Worm (Caenorhabditis elegans) whole organism, L4 larva: ENCODE results near the gene rpt-6.
A peak's percentile ranks its signal among the peaks of the same experiment; 100 is the strongest.

Experiments used
- F10B5.3 ChIP-seq: sonication (generic microtip); optimal IDR thresholded peaks from 2 replicates; lab custom pipeline; 2016; ENCODE audit warnings: mild to moderate bottlenecking, missing genetic modification characterization, missing compliant biosample characterization
- F26F4.8 ChIP-seq: fragments of 200-800 bp; sonication (Bioruptor generic); conservative IDR thresholded peaks from 2 replicates; pipeline ENCODE4 v1.3.6; 2022; ENCODE audit warnings: missing genetic modification characterization, missing compliant biosample characterization
- F44E2.7 ChIP-seq: fragments of 200-800 bp; sonication (Bioruptor generic); IDR thresholded peaks from 2 replicates; pipeline ENCODE4 v2.1.2; 2022; ENCODE audit warnings: missing genetic modification characterization, missing compliant biosample characterization
- T26A8.4 ChIP-seq: fragments of 200-800 bp; sonication (Bioruptor generic); IDR thresholded peaks from 2 replicates; pipeline ENCODE4 v1.3.6; 2022; ENCODE audit warnings: missing genetic modification characterization, missing compliant biosample characterization
- Y105C5A.15 ChIP-seq: fragments of 200-800 bp; sonication (Bioruptor generic); IDR thresholded peaks from 2 replicates; pipeline ENCODE4 v1.3.6; 2022; ENCODE audit warnings: missing genetic modification characterization, missing compliant biosample characterization
- aha-1 ChIP-seq: fragments of 150-350 bp; peaks from one replicate; lab custom pipeline; 2014; ENCODE audit warnings: missing biosample characterization, missing genetic modification characterization
- arid-1 ChIP-seq: fragments of 200-800 bp; sonication (Bioruptor generic); conservative IDR thresholded peaks from 2 replicates; pipeline ENCODE4 v1.3.6; 2022; ENCODE audit warnings: missing genetic modification reagents, missing genetic modification characterization, missing compliant biosample characterization
- attf-4 ChIP-seq: sonication (generic microtip); optimal IDR thresholded peaks from 3 replicates; lab custom pipeline; 2017; ENCODE audit warnings: missing biosample characterization, missing genetic modification characterization
- ceh-44 ChIP-seq: fragments of 200-800 bp; sonication (Bioruptor generic); IDR thresholded peaks from 2 replicates; pipeline ENCODE4 v1.3.6; 2022; ENCODE audit warnings: missing genetic modification reagents, missing genetic modification characterization, missing compliant biosample characterization
- ceh-62 ChIP-seq: sonication (generic microtip); optimal IDR thresholded peaks from 2 replicates; lab custom pipeline; 2017; ENCODE audit warnings: missing biosample characterization, missing genetic modification characterization
- cey-2 ChIP-seq: sonication (generic microtip); optimal IDR thresholded peaks from 3 replicates; lab custom pipeline; 2017; ENCODE audit warnings: missing genetic modification characterization, mild to moderate bottlenecking, missing compliant biosample characterization, antibody characterized with exemption, borderline replicate concordance; ENCODE audit not compliant: insufficient read depth
- daf-16 ChIP-seq, 3 experiments: sonication (generic microtip); optimal IDR thresholded peaks; 2 replicates each; lab custom pipeline; 2016 to 2017; ENCODE audit warnings: missing genetic modification characterization in 3 of 3, missing genetic modification reagents in 3 of 3, mild to moderate bottlenecking in 2 of 3, missing compliant biosample characterization in 2 of 3, missing biosample characterization in 1 of 3, moderate library complexity in 1 of 3
- dmd-8 ChIP-seq: fragments of 200-800 bp; sonication (Bioruptor generic); IDR thresholded peaks from 2 replicates; pipeline ENCODE4 v1.3.6; 2022; ENCODE audit warnings: missing genetic modification characterization, missing compliant biosample characterization
- dpl-1 ChIP-seq: fragments of 150-350 bp; optimal IDR thresholded peaks from 2 replicates; lab custom pipeline; 2014; ENCODE audit warnings: missing biosample characterization, missing genetic modification reagents, missing genetic modification characterization
- duxl-1 ChIP-seq: sonication (generic microtip); optimal IDR thresholded peaks from 2 replicates; lab custom pipeline; 2016; ENCODE audit warnings: mild to moderate bottlenecking, missing genetic modification characterization, moderate library complexity, missing compliant biosample characterization; ENCODE audit not compliant: poor library complexity
- dve-1 ChIP-seq: sonication (generic microtip); optimal IDR thresholded peaks from 2 replicates; lab custom pipeline; 2017; ENCODE audit warnings: antibody characterized with exemption, mild to moderate bottlenecking, missing genetic modification characterization, missing compliant biosample characterization; ENCODE audit not compliant: insufficient read depth
- gei-8 ChIP-seq: fragments of 200-800 bp; sonication (Bioruptor generic); optimal IDR thresholded peaks from 2 replicates; lab custom pipeline; 2018; ENCODE audit warnings: mild to moderate bottlenecking, missing genetic modification characterization, missing compliant biosample characterization
- hif-1 ChIP-seq, 2 experiments: sonication (generic microtip); optimal IDR thresholded peaks; 2 replicates each; lab custom pipeline; 2016 to 2017; ENCODE audit warnings: missing compliant biosample characterization in 2 of 2, missing genetic modification characterization in 2 of 2, missing genetic modification reagents in 2 of 2, missing genotype in 2 of 2, mild to moderate bottlenecking in 1 of 2
- hlh-11 ChIP-seq: fragments of 200-800 bp; sonication (Bioruptor generic); optimal IDR thresholded peaks from 2 replicates; lab custom pipeline; 2018; ENCODE audit warnings: mild to moderate bottlenecking, missing genetic modification characterization, missing compliant biosample characterization
- hmg-1.1 ChIP-seq: fragments of 200-800 bp; sonication (Bioruptor generic); IDR thresholded peaks from 2 replicates; pipeline ENCODE4 v1.3.6; 2022; ENCODE audit warnings: missing genetic modification reagents, missing genetic modification characterization, missing compliant biosample characterization
- jun-1 ChIP-seq: fragments of 150-350 bp; optimal IDR thresholded peaks from 2 replicates; lab custom pipeline; 2014; ENCODE audit warnings: missing biosample characterization, missing genetic modification reagents, missing genetic modification characterization
- lin-1 ChIP-seq: fragments of 200-800 bp; sonication (Bioruptor generic); IDR thresholded peaks from 2 replicates; pipeline ENCODE4 v1.3.6; 2022; ENCODE audit warnings: missing genetic modification reagents, missing genetic modification characterization, missing compliant biosample characterization
- lin-13 ChIP-seq: fragments of 150-350 bp; optimal IDR thresholded peaks from 2 replicates; lab custom pipeline; 2014; ENCODE audit warnings: missing biosample characterization, missing genetic modification reagents, missing genetic modification characterization
- lin-38 ChIP-seq: fragments of 200-800 bp; sonication (Bioruptor generic); IDR thresholded peaks from 2 replicates; pipeline ENCODE4 v1.3.6; 2022; ENCODE audit warnings: missing genetic modification reagents, missing genetic modification characterization, missing compliant biosample characterization
- lsy-2 ChIP-seq, 2 experiments: fragments of 150-350 bp in 1 of 2; sonication (generic microtip) in 1 of 2; optimal IDR thresholded peaks; 2 replicates each; lab custom pipeline; 2014 to 2017; ENCODE audit warnings: missing biosample characterization in 2 of 2, missing genetic modification characterization in 2 of 2
- madf-5 ChIP-seq, 2 experiments: fragments of 200-800 bp; sonication (Bioruptor generic); IDR thresholded peaks; 2 replicates each; pipeline ENCODE4 v1.3.6; 2022; ENCODE audit warnings: missing compliant biosample characterization in 2 of 2, missing genetic modification characterization in 2 of 2
- mdt-29 ChIP-seq: fragments of 200-800 bp; sonication (Bioruptor generic); IDR thresholded peaks from 2 replicates; pipeline ENCODE4 v1.3.6; 2022; ENCODE audit warnings: missing genetic modification reagents, missing genetic modification characterization, missing compliant biosample characterization
- mes-2 ChIP-seq: sonication (generic microtip); optimal IDR thresholded peaks from 2 replicates; lab custom pipeline; 2016; ENCODE audit warnings: missing genotype, mild to moderate bottlenecking, missing genetic modification characterization, missing compliant biosample characterization; ENCODE audit not compliant: poor library complexity, severe bottlenecking
- mxl-3 ChIP-seq: fragments of 200-800 bp; sonication (Bioruptor generic); optimal IDR thresholded peaks from 2 replicates; lab custom pipeline; 2018; ENCODE audit warnings: mild to moderate bottlenecking, missing genetic modification characterization, missing compliant biosample characterization
- nhr-10 ChIP-seq: fragments of 150-350 bp; optimal IDR thresholded peaks from 2 replicates; lab custom pipeline; 2014; ENCODE audit warnings: missing biosample characterization, missing genetic modification characterization
- nhr-102 ChIP-seq: sonication (generic microtip); optimal IDR thresholded peaks from 2 replicates; lab custom pipeline; 2016; ENCODE audit warnings: mild to moderate bottlenecking, missing genetic modification characterization, moderate library complexity, missing compliant biosample characterization
- nhr-28 ChIP-seq: fragments of 150-350 bp; optimal IDR thresholded peaks from 2 replicates; lab custom pipeline; 2014; ENCODE audit warnings: missing biosample characterization, missing genetic modification characterization
- nhr-41 ChIP-seq: fragments of 200-800 bp; sonication (Bioruptor generic); IDR thresholded peaks from 2 replicates; pipeline ENCODE4 v1.3.6; 2022; ENCODE audit warnings: missing genetic modification reagents, missing genetic modification characterization, missing compliant biosample characterization
- nhr-77 ChIP-seq: fragments of 150-350 bp; optimal IDR thresholded peaks from 2 replicates; lab custom pipeline; 2014; ENCODE audit warnings: missing biosample characterization, missing genetic modification characterization
- php-3 ChIP-seq: fragments of 200-800 bp; sonication (Bioruptor generic); IDR thresholded peaks from 2 replicates; pipeline ENCODE4 v1.3.6; 2022; ENCODE audit warnings: missing genetic modification reagents, missing genetic modification characterization, missing compliant biosample characterization
- rbr-2 ChIP-seq: sonication (generic microtip); optimal IDR thresholded peaks from 2 replicates; lab custom pipeline; 2016; ENCODE audit warnings: missing genotype, missing genetic modification characterization, missing compliant biosample characterization
- saeg-2 ChIP-seq: fragments of 200-800 bp; sonication (Bioruptor generic); IDR thresholded peaks from 2 replicates; pipeline ENCODE4 v1.3.6; 2022; ENCODE audit warnings: missing genetic modification reagents, missing genetic modification characterization, missing compliant biosample characterization
- set-16 ChIP-seq: fragments of 200-800 bp; sonication (Bioruptor generic); IDR thresholded peaks from 2 replicates; pipeline ENCODE4 v1.3.6; 2022; ENCODE audit warnings: missing genetic modification reagents, missing genetic modification characterization, missing compliant biosample characterization
- snpc-1.2 ChIP-seq: fragments of 200-800 bp; sonication (Bioruptor generic); IDR thresholded peaks from 2 replicates; pipeline ENCODE4 v1.3.6; 2022; ENCODE audit warnings: missing genetic modification reagents, missing genetic modification characterization, missing compliant biosample characterization
- tra-1 ChIP-seq: fragments of 200-800 bp; sonication (Bioruptor generic); IDR thresholded peaks from 2 replicates; pipeline ENCODE4 v1.3.6; 2022; ENCODE audit warnings: missing genetic modification reagents, missing genetic modification characterization, missing compliant biosample characterization
- unc-62 ChIP-seq, 3 experiments: fragments of 150-350 bp in 1 of 3; sonication (generic microtip); optimal IDR thresholded peaks in 2 of 3; peaks in 1 of 3; 1 replicate in 1 of 3; 2 replicates in 2 of 3; lab custom pipeline; 2014 to 2017; ENCODE audit warnings: missing biosample characterization in 3 of 3, missing genetic modification characterization in 3 of 3, missing genetic modification reagents in 3 of 3, missing genotype in 1 of 3
- zfp-2 ChIP-seq: sonication (generic microtip); optimal IDR thresholded peaks from 2 replicates; lab custom pipeline; 2016; ENCODE audit warnings: mild to moderate bottlenecking, missing genetic modification characterization, missing compliant biosample characterization
- zfp-3 ChIP-seq: fragments of 200-800 bp; sonication (Bioruptor generic); conservative IDR thresholded peaks from 2 replicates; pipeline ENCODE4 v1.3.6; 2022; ENCODE audit warnings: missing genetic modification reagents, missing genetic modification characterization, missing compliant biosample characterization
- ztf-7 ChIP-seq: fragments of 150-350 bp; optimal IDR thresholded peaks from 2 replicates; lab custom pipeline; 2014; ENCODE audit warnings: missing biosample characterization, missing genetic modification characterization

rpt-6 gene

ce11 chrIII:12331300-12331699, 39.0 kb upstream of the rpt-6 start:
- TF ChIP-seq zfp-3 (GFP tag; lab: Robert Waterston, UW) (no peak), Y105C5A.15 (GFP tag; lab: Robert Waterston, UW) (no peak), cey-2 (tag; lab: Kevin White, UChicago) (no peak), hif-1 (tag; optimal IDR thresholded peaks at IDR 0.05; lab: Kevin White, UChicago) (no peak), F44E2.7 (GFP tag; lab: Robert Waterston, UW) (no peak), jun-1 (tag; lab: Kevin White, UChicago) (no peak), mdt-29 (no peak), tra-1 (GFP tag; lab: Robert Waterston, UW) (no peak)

- TF ChIP-seq mes-2 (tag; lab: Kevin White, UChicago) (no peak), arid-1 (GFP tag; lab: Robert Waterston, UW) (no peak), lin-38 (GFP tag; lab: Robert Waterston, UW) (no peak), ceh-44 (GFP tag; lab: Robert Waterston, UW) (no peak), F10B5.3 (tag; lab: Kevin White, UChicago) (no peak), unc-62 (GFP tag; optimal IDR thresholded peaks at IDR 0.05 in 1 of 2; lab: Kevin White, UChicago) (no peak), unc-62 (tag; optimal IDR thresholded peaks at IDR 0.05; lab: Kevin White, UChicago) (no peak), hmg-1.1 (no peak), saeg-2 (GFP tag; lab: Robert Waterston, UW) (no peak), jun-1 (tag; lab: Kevin White, UChicago) (no peak), mxl-3 (GFP tag; lab: Kevin White, UChicago) (no peak), nhr-10 (tag; lab: Kevin White, UChicago) (no peak), nhr-41 (GFP tag; lab: Robert Waterston, UW) (no peak), T26A8.4 (GFP tag; lab: Robert Waterston, UW) (no peak), F26F4.8 (GFP tag; lab: Robert Waterston, UW) (no peak), madf-5 (GFP tag; IDR thresholded peaks at IDR 0.05; lab: Robert Waterston, UW) (no peak), ceh-62 (tag; lab: Kevin White, UChicago) (no peak), lin-1 (GFP tag; lab: Robert Waterston, UW) (no peak)
Measured at ce11 chrIII:12333445-12333844, 36.8 kb upstream of the rpt-6 start, which contains the start of gene zip-1. Gene zip-1, plus strand, starts transcription at chrIII:12333745.

ce11 chrIII:12334268-12334667, 36.0 kb upstream of the rpt-6 start:
- no peak for TF ChIP-seq lin-13
- TF ChIP-seq nhr-28 (tag; lab: Kevin White, UChicago): no peak
- no peak for TF ChIP-seq php-3 (GFP tag; lab: Robert Waterston, UW)
- TF ChIP-seq ztf-7: no peak
- no peak for TF ChIP-seq zfp-2 (tag; lab: Kevin White, UChicago)

ce11 chrIII:12335400-12335994, 34.8 kb upstream of the rpt-6 start:
- TF ChIP-seq daf-16 (GFP tag; optimal IDR thresholded peaks at IDR 0.05; lab: Kevin White, UChicago) (peak in 1 of 2 experiments; percentile 24), daf-16 (tag; optimal IDR thresholded peaks at IDR 0.05; lab: Kevin White, UChicago) (peak; percentile 98), rbr-2 (tag; lab: Kevin White, UChicago) (peak; percentile 62), attf-4 (tag; lab: Kevin White, UChicago) (no peak), lsy-2 (tag; optimal IDR thresholded peaks at IDR 0.05; lab: Kevin White, UChicago) (peak in 1 of 2 experiments; percentile 65), aha-1 (tag; lab: Kevin White, UChicago) (peak; percentile 77), snpc-1.2 (GFP tag; lab: Robert Waterston, UW) (no peak), lin-38 (GFP tag; lab: Robert Waterston, UW) (peak; percentile 48; the same call in 1 of the 2 replicates), gei-8 (GFP tag; lab: Kevin White, UChicago) (no peak), duxl-1 (tag; lab: Kevin White, UChicago) (peak; percentile 32), lin-1 (GFP tag; lab: Robert Waterston, UW) (peak; percentile 61; the same call in 1 of the 2 replicates), nhr-102 (tag; lab: Kevin White, UChicago) (peak; percentile 12), dve-1 (tag; lab: Kevin White, UChicago) (peak; percentile 87), dmd-8 (GFP tag; lab: Robert Waterston, UW) (no peak), hlh-11 (tag; lab: Kevin White, UChicago) (peak; percentile 88), set-16 (no peak), nhr-77 (tag; lab: Kevin White, UChicago) (peak; percentile 60), dpl-1 (GFP tag; lab: Kevin White, UChicago) (peak; percentile 53)
